Fruit fly (Drosophila melanogaster) whole organism, embryonic: ENCODE measurements around the gene CG45073.

ENCODE experiments used
- Abd-B ChIP-seq: fragments of 200-800 bp; sonication (Bioruptor generic); optimal IDR thresholded peaks from 2 replicates; lab custom pipeline; 2018; ENCODE audit warnings: missing biosample characterization, mild to moderate bottlenecking, missing genetic modification characterization, moderate library complexity
- Asciz ChIP-seq: fragments of 200-800 bp; sonication (Bioruptor generic); optimal IDR thresholded peaks from 2 replicates; lab custom pipeline; 2017; ENCODE audit warnings: missing biosample characterization, mild to moderate bottlenecking, missing genetic modification characterization, missing genetic modification reagents
- C15 ChIP-seq: fragments of 200-800 bp; sonication (Bioruptor generic); IDR thresholded peaks from 3 replicates; pipeline ENCODE4 v1.3.6; 2022; ENCODE audit warnings: missing biosample characterization, missing genetic modification characterization
- CG10431 ChIP-seq: fragments of 200-800 bp; sonication (Bioruptor generic); optimal IDR thresholded peaks from 3 replicates; lab custom pipeline; 2018; ENCODE audit warnings: missing biosample characterization, mild to moderate bottlenecking, missing genetic modification characterization
- CG11696 ChIP-seq: fragments of 200-800 bp; sonication (Bioruptor generic); IDR thresholded peaks from 2 replicates; pipeline ENCODE4 v1.3.6; 2022; ENCODE audit warnings: missing biosample characterization, missing genetic modification characterization
- CG11723 ChIP-seq: fragments of 200-800 bp; sonication (Bioruptor generic); optimal IDR thresholded peaks from 2 replicates; lab custom pipeline; 2017; ENCODE audit warnings: missing biosample characterization, mild to moderate bottlenecking, missing genetic modification characterization
- CG12299 ChIP-seq: fragments of 200-800 bp; sonication (Bioruptor generic); optimal IDR thresholded peaks from 2 replicates; lab custom pipeline; 2018; ENCODE audit warnings: missing biosample characterization, mild to moderate bottlenecking, missing genetic modification characterization
- CG13287 ChIP-seq: fragments of 200-800 bp; sonication (Bioruptor generic); IDR thresholded peaks from 2 replicates; pipeline ENCODE4 v1.3.6; 2022; ENCODE audit warnings: missing biosample characterization, missing genetic modification characterization; ENCODE audit not compliant: partially characterized antibody
- CG13624 ChIP-seq: fragments of 200-800 bp; sonication (Bioruptor generic); optimal IDR thresholded peaks from 2 replicates; lab custom pipeline; 2016; ENCODE audit warnings: missing biosample characterization, missing genetic modification characterization
- CG14014 ChIP-seq: fragments of 200-800 bp; sonication (Bioruptor generic); IDR thresholded peaks from 2 replicates; pipeline ENCODE4 v1.3.6; 2022; ENCODE audit warnings: missing biosample characterization, missing genetic modification characterization
- CG15696 ChIP-seq: fragments of 200-800 bp; sonication (Bioruptor generic); optimal IDR thresholded peaks from 2 replicates; lab custom pipeline; 2019; ENCODE audit warnings: missing biosample characterization, mild to moderate bottlenecking, missing genetic modification characterization, moderate library complexity
- CG1603 ChIP-seq: fragments of 200-800 bp; sonication (Bioruptor generic); optimal IDR thresholded peaks from 2 replicates; lab custom pipeline; 2019; ENCODE audit warnings: missing biosample characterization, mild to moderate bottlenecking, missing genetic modification characterization, moderate library complexity
- CG17359 ChIP-seq: fragments of 200-800 bp; sonication (Bioruptor generic); optimal IDR thresholded peaks from 3 replicates; lab custom pipeline; 2018; ENCODE audit warnings: missing biosample characterization, mild to moderate bottlenecking, missing genetic modification characterization, moderate library complexity
- CG17829 ChIP-seq: fragments of 200-800 bp; optimal IDR thresholded peaks from 2 replicates; lab custom pipeline; 2019; ENCODE audit warnings: missing biosample characterization, mild to moderate bottlenecking, missing genetic modification characterization, moderate library complexity
- CG1832 ChIP-seq: fragments of 200-800 bp; sonication (Bioruptor generic); optimal IDR thresholded peaks from 2 replicates; lab custom pipeline; 2017; ENCODE audit warnings: missing biosample characterization, mild to moderate bottlenecking, missing genetic modification characterization, inconsistent platforms
- CG18619 ChIP-seq: fragments of 200-800 bp; sonication (Bioruptor generic); optimal IDR thresholded peaks from 3 replicates; lab custom pipeline; 2017; ENCODE audit warnings: missing biosample characterization, mild to moderate bottlenecking, missing genetic modification characterization
- CG2116 ChIP-seq: fragments of 200-800 bp; sonication (Bioruptor generic); optimal IDR thresholded peaks from 3 replicates; lab custom pipeline; 2018; ENCODE audit warnings: missing biosample characterization, mild to moderate bottlenecking, missing genetic modification characterization
- CG2712 ChIP-seq: fragments of 200-800 bp; optimal IDR thresholded peaks from 3 replicates; lab custom pipeline; 2019; ENCODE audit warnings: missing biosample characterization, mild to moderate bottlenecking, missing genetic modification characterization, moderate library complexity
- CG31388 ChIP-seq: fragments of 200-800 bp; sonication (Bioruptor generic); optimal IDR thresholded peaks from 2 replicates; lab custom pipeline; 2016; ENCODE audit warnings: missing biosample characterization, missing genetic modification characterization
- CG33213 ChIP-seq: fragments of 200-800 bp; sonication (Bioruptor generic); optimal IDR thresholded peaks from 3 replicates; lab custom pipeline; 2016; ENCODE audit warnings: missing biosample characterization, missing genetic modification characterization
- CG34224 ChIP-seq: fragments of 200-800 bp; sonication (Bioruptor generic); IDR thresholded peaks from 3 replicates; pipeline ENCODE4 v1.3.6; 2022; ENCODE audit warnings: missing biosample characterization, missing genetic modification characterization; ENCODE audit not compliant: partially characterized antibody
- CG34376 ChIP-seq: fragments of 200-800 bp; sonication (Bioruptor generic); optimal IDR thresholded peaks from 2 replicates; lab custom pipeline; 2018; ENCODE audit warnings: missing biosample characterization, mild to moderate bottlenecking, missing genetic modification characterization
- CG4360 ChIP-seq: fragments of 200-800 bp; sonication (Bioruptor generic); IDR thresholded peaks from 2 replicates; pipeline ENCODE4 v1.3.6; 2022; ENCODE audit warnings: missing biosample characterization, missing genetic modification characterization
- CG4424 ChIP-seq: fragments of 200-800 bp; sonication (Bioruptor generic); optimal IDR thresholded peaks from 3 replicates; lab custom pipeline; 2016; ENCODE audit warnings: missing biosample characterization, missing genetic modification characterization
- CG4730 ChIP-seq: fragments of 200-800 bp; sonication (Bioruptor generic); IDR thresholded peaks from 2 replicates; pipeline ENCODE4 v1.3.6; 2022; ENCODE audit warnings: missing biosample characterization, missing genetic modification characterization
- CG6689 ChIP-seq: fragments of 200-800 bp; sonication (Bioruptor generic); IDR thresholded peaks from 2 replicates; pipeline ENCODE4 v1.3.6; 2022; ENCODE audit warnings: missing biosample characterization, missing genetic modification characterization
- CG6791 ChIP-seq: fragments of 200-800 bp; sonication (Bioruptor generic); IDR thresholded peaks from 3 replicates; pipeline ENCODE4 v1.3.6; 2022; ENCODE audit warnings: missing biosample characterization, missing genetic modification characterization; ENCODE audit not compliant: partially characterized antibody
- CG6813 ChIP-seq: fragments of 200-800 bp; sonication (Bioruptor generic); optimal IDR thresholded peaks from 2 replicates; lab custom pipeline; 2017; ENCODE audit warnings: missing biosample characterization, missing genetic modification characterization, mild to moderate bottlenecking, moderate library complexity, missing genetic modification reagents
- CG7372 ChIP-seq: fragments of 200-800 bp; sonication (Bioruptor generic); IDR thresholded peaks from 2 replicates; pipeline ENCODE4 v1.3.6; 2022; ENCODE audit warnings: missing biosample characterization, missing genetic modification characterization
- CG7556 ChIP-seq: fragments of 200-800 bp; sonication (Bioruptor generic); optimal IDR thresholded peaks from 2 replicates; lab custom pipeline; 2017; ENCODE audit warnings: missing biosample characterization, mild to moderate bottlenecking, missing genetic modification characterization
- CG8089 ChIP-seq: fragments of 200-800 bp; sonication (Bioruptor generic); optimal IDR thresholded peaks from 3 replicates; lab custom pipeline; 2016; ENCODE audit warnings: missing biosample characterization, missing genetic modification characterization
- Dfd ChIP-seq, 2 experiments: fragments of >200 bp; optimal IDR thresholded peaks; 2 replicates each; lab custom pipeline; 2017; ENCODE audit warnings: missing biosample characterization in 2 of 2, missing genetic modification characterization in 2 of 2
- Dp ChIP-seq: fragments of 200-800 bp; sonication (Bioruptor generic); optimal IDR thresholded peaks from 2 replicates; lab custom pipeline; 2018; ENCODE audit warnings: missing biosample characterization, mild to moderate bottlenecking, missing genetic modification characterization, moderate library complexity
- E2f2 ChIP-seq: fragments of 200-800 bp; sonication (Bioruptor generic); IDR thresholded peaks from 2 replicates; pipeline ENCODE4 v1.3.6; 2022; ENCODE audit warnings: missing biosample characterization, missing genetic modification characterization
- HmgZ ChIP-seq: fragments of 200-800 bp; sonication (Bioruptor generic); optimal IDR thresholded peaks from 2 replicates; lab custom pipeline; 2018; ENCODE audit warnings: missing biosample characterization, mild to moderate bottlenecking, missing genetic modification characterization
- Jarid2 ChIP-seq: fragments of 200-800 bp; sonication (Bioruptor generic); optimal IDR thresholded peaks from 3 replicates; lab custom pipeline; 2017; ENCODE audit warnings: mild to moderate bottlenecking, missing biosample characterization, missing genetic modification reagents, missing genetic modification characterization
- Mad ChIP-seq: fragments of 200-800 bp; sonication (Bioruptor generic); optimal IDR thresholded peaks from 2 replicates; lab custom pipeline; 2016; ENCODE audit warnings: missing biosample characterization, missing genetic modification characterization
- Rx ChIP-seq: fragments of 200-800 bp; sonication (Bioruptor generic); IDR thresholded peaks from 2 replicates; pipeline ENCODE4 v1.3.6; 2022; ENCODE audit warnings: missing biosample characterization, missing genetic modification characterization
- Tbp ChIP-seq: fragments of >200 bp; optimal IDR thresholded peaks from 2 replicates; lab custom pipeline; 2018; ENCODE audit warnings: missing biosample characterization, missing genetic modification characterization
- Xbp1 ChIP-seq: fragments of 200-800 bp; sonication (Bioruptor generic); optimal IDR thresholded peaks from 3 replicates; lab custom pipeline; 2016; ENCODE audit warnings: missing biosample characterization, mild to moderate bottlenecking, missing genetic modification characterization
- cas ChIP-seq: fragments of 200-800 bp; sonication (Bioruptor generic); IDR thresholded peaks from 2 replicates; pipeline ENCODE4 v1.3.6; 2022; ENCODE audit warnings: missing biosample characterization, missing genetic modification characterization
- ftz-f1 ChIP-seq: fragments of 200-800 bp; sonication (Bioruptor generic); optimal IDR thresholded peaks from 2 replicates; lab custom pipeline; 2016; ENCODE audit warnings: missing biosample characterization, missing genetic modification characterization
- gce ChIP-seq: fragments of 200-800 bp; sonication (Bioruptor generic); IDR thresholded peaks from 3 replicates; pipeline ENCODE4 v1.3.6; 2022; ENCODE audit warnings: missing biosample characterization, missing genetic modification characterization
- gfzf ChIP-seq: fragments of 200-800 bp; sonication (Bioruptor generic); optimal IDR thresholded peaks from 2 replicates; lab custom pipeline; 2016; ENCODE audit warnings: missing biosample characterization, mild to moderate bottlenecking, missing genetic modification characterization, moderate library complexity
- hkb ChIP-seq, 2 experiments: fragments of 200-800 bp in 1 of 2; fragments of >200 bp in 1 of 2; sonication (Bioruptor generic) in 1 of 2; IDR thresholded peaks in 1 of 2; optimal IDR thresholded peaks in 1 of 2; 2 replicates each; pipeline versions ENCODE4 v1.3.6 to Lab custom; 2017 to 2022; ENCODE audit warnings: missing biosample characterization in 1 of 2, missing genetic modification characterization in 1 of 2
- ken ChIP-seq: fragments of 200-800 bp; sonication (Bioruptor generic); IDR thresholded peaks from 3 replicates; pipeline ENCODE4 v1.3.6; 2022; ENCODE audit warnings: missing biosample characterization, missing genetic modification characterization
- onecut ChIP-seq: fragments of 200-800 bp; sonication (Bioruptor generic); IDR thresholded peaks from 2 replicates; pipeline ENCODE4 v1.3.6; 2022; ENCODE audit warnings: missing biosample characterization, missing genetic modification characterization
- pros ChIP-seq: fragments of 200-800 bp; sonication (Bioruptor generic); optimal IDR thresholded peaks from 3 replicates; lab custom pipeline; 2019; ENCODE audit warnings: missing biosample characterization, mild to moderate bottlenecking, missing genetic modification characterization, moderate library complexity
- twi ChIP-seq: fragments of 200-800 bp; optimal IDR thresholded peaks from 2 replicates; lab custom pipeline; 2019; ENCODE audit warnings: missing biosample characterization, mild to moderate bottlenecking, missing genetic modification characterization, moderate library complexity
- unc-4 ChIP-seq: fragments of 200-800 bp; sonication (Bioruptor generic); IDR thresholded peaks from 2 replicates; pipeline ENCODE4 v1.3.6; 2022; ENCODE audit warnings: missing biosample characterization, missing genetic modification characterization; ENCODE audit not compliant: partially characterized antibody
- vnd ChIP-seq: fragments of 200-800 bp; sonication (Bioruptor generic); IDR thresholded peaks from 3 replicates; pipeline ENCODE4 v1.3.6; 2022; ENCODE audit warnings: missing biosample characterization, missing genetic modification characterization; ENCODE audit not compliant: partially characterized antibody

The CG45073 gene

dm6 chr3R:30076088-30076487 lies 48.4 kb downstream of the CG45073 start (continued):
- no peak for TF ChIP-seq Rx (GFP tag; lab: Robert Waterston, UW)
- TF ChIP-seq ftz-f1 (GFP tag; lab: Kevin White, UChicago) = no peak
- no peak for TF ChIP-seq onecut
- TF ChIP-seq CG10431 (GFP tag; lab: Kevin White, UChicago) = no peak
- TF ChIP-seq CG6813 = no peak
- no peak for TF ChIP-seq CG12299 (tag; lab: Kevin White, UChicago)
- TF ChIP-seq CG2116 (GFP tag; lab: Kevin White, UChicago) = no peak
- TF ChIP-seq CG2712 (tag; lab: Kevin White, UChicago) = peak; percentile 31
- peak; percentile 23 for TF ChIP-seq Xbp1 (GFP tag; lab: Kevin White, UChicago)
- no peak for TF ChIP-seq CG4360 (GFP tag; lab: Robert Waterston, UW)
- no peak for TF ChIP-seq Jarid2 (GFP tag; lab: Kevin White, UChicago)
- 0 out of 2 replicates have a peak, but pooled peaks have one; percentile 25 for TF ChIP-seq CG6689 (GFP tag; lab: Robert Waterston, UW)
- TF ChIP-seq CG18619 (GFP tag; lab: Kevin White, UChicago) = no peak
- peak; percentile 57 for TF ChIP-seq CG1603 (tag; lab: Kevin White, UChicago)
- no peak for TF ChIP-seq unc-4 (GFP tag; lab: Robert Waterston, UW)
- no peak for TF ChIP-seq CG14014 (GFP tag; lab: Robert Waterston, UW)
- TF ChIP-seq twi (tag; lab: Kevin White, UChicago) = no peak
- TF ChIP-seq Dfd (GFP tag; optimal IDR thresholded peaks at IDR 0.05; lab: Kevin White, UChicago) = no peak
- TF ChIP-seq C15 (GFP tag; lab: Robert Waterston, UW) = no peak
- no peak for TF ChIP-seq CG34376 (GFP tag; lab: Kevin White, UChicago)
- peak; percentile 17 for TF ChIP-seq CG4424
- TF ChIP-seq cas (GFP tag; lab: Robert Waterston, UW) = no peak
- TF ChIP-seq CG8089 (GFP tag; lab: Kevin White, UChicago) = no peak
- no peak for TF ChIP-seq CG7556 (GFP tag; lab: Kevin White, UChicago)
- no peak for TF ChIP-seq CG13624 (GFP tag; lab: Kevin White, UChicago)
- no peak for TF ChIP-seq CG11723 (GFP tag; lab: Kevin White, UChicago)
- TF ChIP-seq CG15696 (tag; lab: Kevin White, UChicago) = no peak
- no peak for TF ChIP-seq CG4730 (GFP tag; lab: Robert Waterston, UW)
- TF ChIP-seq gce (GFP tag; lab: Robert Waterston, UW) = no peak
- TF ChIP-seq Abd-B (GFP tag; lab: Kevin White, UChicago) = no peak
- no peak for TF ChIP-seq CG6791 (GFP tag; lab: Robert Waterston, UW)
- peak; percentile 6 for TF ChIP-seq CG17829
- TF ChIP-seq CG11696 = no peak
- TF ChIP-seq Tbp = no peak
- no peak for TF ChIP-seq Dp (GFP tag; lab: Kevin White, UChicago)
- no peak for TF ChIP-seq Asciz (GFP tag; lab: Kevin White, UChicago)
- no peak for TF ChIP-seq Mad
- no peak for TF ChIP-seq CG7372
- no peak for TF ChIP-seq CG1832 (GFP tag; lab: Kevin White, UChicago)
- peak; percentile 16; the same call in 1 of the 3 replicates for TF ChIP-seq vnd (GFP tag; lab: Robert Waterston, UW)
- TF ChIP-seq CG31388 = no peak
- TF ChIP-seq hkb (optimal IDR thresholded peaks at IDR 0.05; lab: Kevin White, UChicago) = no peak
- TF ChIP-seq hkb (GFP tag; IDR thresholded peaks at IDR 0.05; lab: Robert Waterston, UW) = no peak
- TF ChIP-seq pros (GFP tag; lab: Kevin White, UChicago) = no peak
- no peak for TF ChIP-seq CG13287
- TF ChIP-seq ken (GFP tag; lab: Robert Waterston, UW) = 0 out of 3 replicates have a peak, but pooled peaks have one; percentile 24
- TF ChIP-seq gfzf = no peak
- no peak for TF ChIP-seq E2f2 (GFP tag; lab: Robert Waterston, UW)
- no peak for TF ChIP-seq CG34224 (GFP tag; lab: Robert Waterston, UW)
- TF ChIP-seq HmgZ (tag; lab: Kevin White, UChicago) = no peak
- TF ChIP-seq CG33213 (GFP tag; lab: Kevin White, UChicago) = no peak
- TF ChIP-seq CG17359 (tag; lab: Kevin White, UChicago) = no peak
